Worm (Caenorhabditis elegans): Measurements from ENCODE around the gene C27A2.7.
A peak's percentile ranks its signal among the peaks of the same experiment; 100 is the strongest.

The C27A2.7 gene

DNA sequence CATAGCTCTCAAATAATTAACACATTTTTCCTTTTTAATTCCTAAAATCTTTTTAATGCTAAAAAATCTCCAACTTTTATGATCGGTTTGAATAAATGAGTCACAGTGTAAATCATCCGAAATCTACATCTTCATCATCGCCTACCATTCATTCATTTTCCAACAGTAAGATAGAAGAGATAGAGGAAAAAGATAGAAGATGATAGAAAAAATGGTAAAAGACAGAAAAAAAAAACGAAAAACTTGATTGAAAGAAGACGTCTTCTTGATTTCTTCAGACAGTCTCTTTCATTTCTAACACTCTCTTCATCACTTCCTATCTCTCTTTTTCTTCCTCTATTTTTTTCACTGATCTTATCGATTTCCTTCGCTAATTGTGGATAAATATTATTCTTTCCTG lies 32.0 kb upstream of the C27A2.7 start:
- no peak for TF ChIP-seq ceh-36 (tag; optimal IDR thresholded peaks at IDR 0.05)
- no peak for TF ChIP-seq tbx-37 (GFP tag; conservative IDR thresholded peaks at IDR 0.05)
- no peak for TF ChIP-seq tbx-11 (GFP tag; IDR thresholded peaks at IDR 0.05)
- no peak for TF ChIP-seq ama-1 (optimal IDR thresholded peaks at IDR 0.05)
- TF ChIP-seq sea-1 (GFP tag; conservative IDR thresholded peaks at IDR 0.05), result no peak
- TF ChIP-seq scrt-1 (GFP tag; IDR thresholded peaks at IDR 0.05), result no peak
- no peak for TF ChIP-seq ceh-13 (GFP tag; optimal IDR thresholded peaks at IDR 0.05)
- TF ChIP-seq tra-4 (tag; optimal IDR thresholded peaks at IDR 0.05), result no peak
- TF ChIP-seq flt-1 (GFP tag; IDR thresholded peaks at IDR 0.05), result no peak
- TF ChIP-seq pes-1 (GFP tag; IDR thresholded peaks at IDR 0.05), result no peak
- TF ChIP-seq aly-1 (tag; optimal IDR thresholded peaks at IDR 0.05), result no peak
- TF ChIP-seq ets-7 (tag; optimal IDR thresholded peaks at IDR 0.05), result no peak
- no peak for TF ChIP-seq B0310.2 (tag; optimal IDR thresholded peaks at IDR 0.05)
- TF ChIP-seq hmg-4 (GFP tag; optimal IDR thresholded peaks at IDR 0.05), result no peak
- TF ChIP-seq hnd-1 (tag; optimal IDR thresholded peaks at IDR 0.05), result no peak
- no peak for TF ChIP-seq hmbx-1 (tag; optimal IDR thresholded peaks at IDR 0.05)

DNA sequence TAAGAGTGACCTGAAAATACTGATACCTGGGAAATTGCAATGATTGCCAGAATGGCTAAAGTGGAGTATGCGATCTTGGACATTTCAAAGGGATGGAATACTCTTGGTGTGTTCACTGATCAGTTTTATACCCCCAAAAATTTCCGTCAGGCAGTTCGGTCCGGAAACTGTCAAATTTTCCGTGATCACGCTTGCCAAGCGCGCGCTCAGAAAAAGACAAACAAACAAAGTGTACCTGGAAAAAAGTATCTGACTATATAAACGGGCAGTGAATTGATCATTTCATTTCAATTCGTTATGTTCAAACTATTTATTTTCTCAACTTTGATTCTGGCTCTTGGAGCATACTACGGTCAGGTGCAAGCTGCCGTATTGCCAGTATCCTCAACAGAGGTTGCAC lies 30.5 kb upstream of the C27A2.7 start, which contains the start of the genes idpb-3 and idpb-1:
idpb-3 (minus strand) TSS at position 101 of the 400 bp plus-strand sequence.
idpb-1 (plus strand) TSS at position 284 of the 400 bp plus-strand sequence.
- TF ChIP-seq ceh-13 (GFP tag; optimal IDR thresholded peaks at IDR 0.05), result no peak
- no peak for TF ChIP-seq hmbx-1 (tag; optimal IDR thresholded peaks at IDR 0.05)
- no peak for TF ChIP-seq tbx-11 (GFP tag; IDR thresholded peaks at IDR 0.05)
- no peak for TF ChIP-seq tbx-37 (GFP tag; conservative IDR thresholded peaks at IDR 0.05)
- TF ChIP-seq tra-4 (tag; optimal IDR thresholded peaks at IDR 0.05), result no peak
- no peak for TF ChIP-seq scrt-1 (GFP tag; IDR thresholded peaks at IDR 0.05)
- TF ChIP-seq flt-1 (GFP tag; IDR thresholded peaks at IDR 0.05), result no peak
- TF ChIP-seq aly-1 (tag; optimal IDR thresholded peaks at IDR 0.05), result no peak
- no peak for TF ChIP-seq F13C5.2 (tag; optimal IDR thresholded peaks at IDR 0.05)

DNA sequence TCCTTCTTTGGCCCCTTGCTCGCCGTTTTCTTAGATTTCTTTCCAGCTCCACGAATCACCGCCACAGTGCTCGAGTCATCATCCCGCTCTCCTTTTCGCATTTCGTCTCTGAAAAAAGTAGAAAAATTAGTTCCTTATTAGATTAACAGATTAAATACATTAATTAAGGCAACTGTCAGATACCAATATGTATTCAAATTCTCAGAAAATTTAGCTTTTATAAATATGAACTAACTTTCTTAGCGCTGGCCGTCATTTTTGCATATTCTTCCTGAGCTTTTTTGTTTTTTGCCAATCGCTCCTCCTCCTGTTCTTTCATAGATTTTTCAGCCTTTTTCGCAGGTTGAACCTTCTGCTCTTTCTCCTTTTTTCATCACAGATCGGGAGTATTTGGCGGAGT lies 28.5 kb upstream of the C27A2.7 start, which contains the start of gene C04G6.6:
C04G6.6 (minus strand) TSS at position 101 of the 400 bp plus-strand sequence.
- no peak for TF ChIP-seq tra-4 (tag; optimal IDR thresholded peaks at IDR 0.05)
- TF ChIP-seq hnd-1 (tag; optimal IDR thresholded peaks at IDR 0.05), result no peak
- TF ChIP-seq tbx-11 (GFP tag; IDR thresholded peaks at IDR 0.05), result no peak
- TF ChIP-seq flt-1 (GFP tag; IDR thresholded peaks at IDR 0.05), result no peak
- TF ChIP-seq hmbx-1 (tag; optimal IDR thresholded peaks at IDR 0.05), result no peak
- TF ChIP-seq ets-7 (tag; optimal IDR thresholded peaks at IDR 0.05), result no peak

DNA sequence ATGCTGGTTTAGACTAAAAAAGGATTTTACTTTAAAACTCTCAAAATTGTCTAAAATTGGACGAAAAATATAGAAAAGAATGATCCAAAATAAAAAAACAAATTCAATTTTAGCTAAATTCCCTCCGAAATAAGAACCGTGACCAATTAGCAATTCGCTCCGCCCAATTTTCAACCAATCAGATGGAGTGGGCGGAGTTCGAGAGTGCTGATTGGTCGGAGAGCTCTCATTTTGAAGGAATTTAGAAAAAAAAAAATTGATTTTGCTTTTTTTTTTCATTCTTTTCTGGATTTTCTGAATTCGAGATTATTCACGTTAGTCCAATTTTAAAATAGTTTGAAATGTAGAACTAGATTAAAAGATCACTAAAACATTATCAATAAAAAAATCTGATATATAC lies 27.9 kb upstream of the C27A2.7 start:
- TF ChIP-seq ceh-13 (GFP tag; optimal IDR thresholded peaks at IDR 0.05) (no peak), hmbx-1 (tag; optimal IDR thresholded peaks at IDR 0.05) (no peak), tbx-11 (GFP tag; IDR thresholded peaks at IDR 0.05) (no peak), ceh-36 (tag; optimal IDR thresholded peaks at IDR 0.05) (no peak)

DNA sequence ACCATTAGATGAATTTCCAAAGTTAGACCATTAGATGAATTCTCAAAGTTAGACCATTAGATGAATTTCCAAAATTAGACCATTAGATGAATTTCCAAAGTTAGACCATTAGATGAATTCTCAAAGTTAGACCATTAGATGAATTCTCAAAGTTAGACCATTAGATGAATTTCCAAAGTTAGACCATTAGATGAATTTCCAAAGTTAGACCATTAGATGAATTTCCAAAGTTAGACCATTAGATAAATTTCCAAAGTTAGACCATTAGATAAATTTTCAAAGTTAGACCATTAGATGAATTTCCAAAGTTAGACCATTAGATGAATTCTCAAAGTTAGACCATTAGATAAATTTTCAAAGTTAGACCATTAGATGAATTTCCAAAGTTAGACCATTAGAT lies 26.3 kb upstream of the C27A2.7 start:
- TF ChIP-seq tbx-37 (GFP tag; conservative IDR thresholded peaks at IDR 0.05) (peak; percentile 90), scrt-1 (GFP tag; IDR thresholded peaks at IDR 0.05) (peak; percentile 81), tbx-11 (GFP tag; IDR thresholded peaks at IDR 0.05) (peak; percentile 99), sea-1 (GFP tag; conservative IDR thresholded peaks at IDR 0.05) (peak; percentile 89)

DNA sequence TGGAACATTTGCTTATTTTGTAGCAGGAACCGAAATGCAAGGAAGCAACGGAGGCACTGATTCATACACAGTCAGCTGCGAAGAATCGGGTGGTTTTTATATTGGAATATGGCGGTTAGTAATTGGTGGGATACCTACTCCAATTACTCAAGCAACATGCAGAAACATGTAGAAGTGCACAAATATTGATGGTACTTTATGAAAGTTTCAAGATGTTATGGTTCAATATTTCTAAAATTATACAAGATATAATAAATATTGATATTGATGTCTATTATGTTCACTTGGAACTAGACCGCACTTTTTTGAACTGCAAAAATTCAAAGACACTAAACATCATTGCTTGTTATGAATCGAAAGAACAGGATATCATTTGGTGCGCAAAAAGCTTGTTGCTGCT lies 22.8 kb upstream of the C27A2.7 start, which contains the start of gene C04G6.13:
C04G6.13 (plus strand) TSS at position 301 of the 400 bp plus-strand sequence.
- TF ChIP-seq pes-1 (GFP tag; IDR thresholded peaks at IDR 0.05) (no peak), hmbx-1 (tag; optimal IDR thresholded peaks at IDR 0.05) (no peak), tbx-37 (GFP tag; conservative IDR thresholded peaks at IDR 0.05) (no peak), hnd-1 (tag; optimal IDR thresholded peaks at IDR 0.05) (no peak), sea-1 (GFP tag; conservative IDR thresholded peaks at IDR 0.05) (no peak), ceh-36 (tag; optimal IDR thresholded peaks at IDR 0.05) (no peak), ama-1 (optimal IDR thresholded peaks at IDR 0.05) (no peak), aly-1 (tag; optimal IDR thresholded peaks at IDR 0.05) (no peak), hmg-4 (GFP tag; optimal IDR thresholded peaks at IDR 0.05) (no peak), tra-4 (tag; optimal IDR thresholded peaks at IDR 0.05) (no peak), scrt-1 (GFP tag; IDR thresholded peaks at IDR 0.05) (no peak), ets-7 (tag; optimal IDR thresholded peaks at IDR 0.05) (no peak), ceh-13 (GFP tag; optimal IDR thresholded peaks at IDR 0.05) (no peak), B0310.2 (tag; optimal IDR thresholded peaks at IDR 0.05) (no peak), tbx-11 (GFP tag; IDR thresholded peaks at IDR 0.05) (no peak)

DNA sequence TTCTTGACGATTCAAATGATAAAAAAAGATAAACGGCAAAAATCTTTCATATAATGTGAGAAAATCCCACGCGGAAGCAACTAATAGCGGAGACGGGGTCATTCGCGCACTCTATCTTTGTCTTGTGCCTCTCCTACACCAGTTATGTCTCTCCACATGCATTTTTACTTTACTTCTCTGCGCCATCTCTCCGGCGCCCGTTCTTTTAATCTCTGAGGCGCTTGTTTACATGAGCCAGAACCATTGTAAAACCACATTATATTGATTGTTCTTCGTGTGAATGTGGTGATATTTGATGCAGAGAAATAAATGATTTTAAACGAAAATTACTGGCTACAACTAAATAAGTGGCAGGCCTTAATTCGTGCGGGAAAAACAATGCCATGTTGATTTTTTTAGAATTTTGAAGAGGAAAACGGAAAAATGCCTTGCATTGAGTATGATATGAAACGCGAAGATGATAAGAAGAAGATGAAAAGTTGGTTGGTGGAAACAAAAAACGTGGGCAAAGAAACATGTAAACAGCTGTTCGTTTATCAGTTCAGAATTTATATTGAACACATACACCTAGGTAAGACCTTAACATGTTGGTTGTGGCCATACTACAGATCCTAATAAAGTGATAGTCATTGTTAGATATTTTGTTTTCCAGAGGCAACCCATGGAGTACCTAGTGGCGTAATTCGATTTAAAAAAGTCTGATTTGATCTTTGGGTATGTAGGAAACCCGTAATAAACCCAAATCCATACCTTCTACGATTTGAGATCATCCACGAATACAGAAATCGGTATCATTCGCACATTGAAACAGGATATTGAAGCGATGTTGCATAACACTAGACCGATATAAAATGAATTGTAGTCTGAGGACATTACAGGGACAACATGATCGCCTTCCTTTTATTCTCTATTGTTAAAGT lies 21.5 kb upstream of the C27A2.7 start, which contains the start of gene C04G6.2:
C04G6.2 (plus strand) TSS at position 870 of the 920 bp plus-strand sequence.
- TF ChIP-seq ets-7 (tag; optimal IDR thresholded peaks at IDR 0.05) (no peak), tbx-37 (GFP tag; conservative IDR thresholded peaks at IDR 0.05) (no peak), hmbx-1 (tag; optimal IDR thresholded peaks at IDR 0.05) (no peak), B0310.2 (tag; optimal IDR thresholded peaks at IDR 0.05) (no peak), hmg-4 (GFP tag; optimal IDR thresholded peaks at IDR 0.05) (no peak), sea-1 (GFP tag; conservative IDR thresholded peaks at IDR 0.05) (no peak), pes-1 (GFP tag; IDR thresholded peaks at IDR 0.05) (no peak), aly-1 (tag; optimal IDR thresholded peaks at IDR 0.05) (no peak), tra-4 (tag; optimal IDR thresholded peaks at IDR 0.05) (no peak), hnd-1 (tag; optimal IDR thresholded peaks at IDR 0.05) (no peak), ceh-36 (tag; optimal IDR thresholded peaks at IDR 0.05) (no peak)
